Fruit fly (Drosophila melanogaster): ENCODE results near the gene CG3277.

- TF ChIP-seq CG8478 (optimal IDR thresholded peaks at IDR 0.05), result no peak
- TF ChIP-seq CTCF (optimal IDR thresholded peaks at IDR 0.05), result no peak
Measured at dm6 chr2L:3293718-3294340, 10.1 kb upstream of the CG3277 start.

All from S2 (cell line).